Worm (Caenorhabditis elegans): Measurements from ENCODE around the gene pho-13.

pho-13 gene

ce11 chrII:8845932-8846331, 39.1 kb upstream of the pho-13 start:
- TF ChIP-seq aly-1 (tag; optimal IDR thresholded peaks at IDR 0.05) (no peak), B0310.2 (tag; optimal IDR thresholded peaks at IDR 0.05) (no peak)

- TF ChIP-seq F13C5.2 (tag; optimal IDR thresholded peaks at IDR 0.05) (no peak), tbx-37 (GFP tag; conservative IDR thresholded peaks at IDR 0.05) (no peak), tbx-11 (GFP tag; IDR thresholded peaks at IDR 0.05) (no peak), flt-1 (GFP tag; IDR thresholded peaks at IDR 0.05) (no peak), aly-1 (tag; optimal IDR thresholded peaks at IDR 0.05) (no peak), sea-1 (GFP tag; conservative IDR thresholded peaks at IDR 0.05) (no peak), hmbx-1 (tag; optimal IDR thresholded peaks at IDR 0.05) (no peak)
These were observed 38.5 kb upstream of the pho-13 start, which contains the start of gene agxt-1 for ce11 chrII:8845298-8845697. Gene agxt-1 (plus strand): TSS chrII:8845598.

ce11 chrII:8844465-8845126, 37.8 kb upstream of the pho-13 start, which contains the start of gene F46C5.6:
Gene F46C5.6 (minus strand): TSS chrII:8844515.
- no peak for TF ChIP-seq ceh-13 (GFP tag; optimal IDR thresholded peaks at IDR 0.05)
- TF ChIP-seq flt-1 (GFP tag; IDR thresholded peaks at IDR 0.05) = no peak
- no peak for TF ChIP-seq ets-7 (tag; optimal IDR thresholded peaks at IDR 0.05)
- TF ChIP-seq hnd-1 (tag; optimal IDR thresholded peaks at IDR 0.05) = no peak
- no peak for TF ChIP-seq tra-4 (tag; optimal IDR thresholded peaks at IDR 0.05)
- no peak for TF ChIP-seq scrt-1 (GFP tag; IDR thresholded peaks at IDR 0.05)
- TF ChIP-seq tbx-11 (GFP tag; IDR thresholded peaks at IDR 0.05) = no peak
- no peak for TF ChIP-seq aly-1 (tag; optimal IDR thresholded peaks at IDR 0.05)

- TF ChIP-seq ets-7 (tag; optimal IDR thresholded peaks at IDR 0.05) (no peak), ceh-13 (GFP tag; optimal IDR thresholded peaks at IDR 0.05) (no peak), tra-4 (tag; optimal IDR thresholded peaks at IDR 0.05) (no peak), tbx-37 (GFP tag; conservative IDR thresholded peaks at IDR 0.05) (no peak), hnd-1 (tag; optimal IDR thresholded peaks at IDR 0.05) (no peak), sea-1 (GFP tag; conservative IDR thresholded peaks at IDR 0.05) (no peak)
These were observed 32.2 kb upstream of the pho-13 start, which contains the start of gene F46C5.7 for ce11 chrII:8839025-8839424. Gene F46C5.7 (plus strand): TSS chrII:8839325.

- TF ChIP-seq hmg-4 (GFP tag; optimal IDR thresholded peaks at IDR 0.05) (no peak), ceh-13 (GFP tag; optimal IDR thresholded peaks at IDR 0.05) (no peak), hmbx-1 (tag; optimal IDR thresholded peaks at IDR 0.05) (no peak), pes-1 (GFP tag; IDR thresholded peaks at IDR 0.05) (no peak), tra-4 (tag; optimal IDR thresholded peaks at IDR 0.05) (no peak), hnd-1 (tag; optimal IDR thresholded peaks at IDR 0.05) (no peak), F13C5.2 (tag; optimal IDR thresholded peaks at IDR 0.05) (no peak), ama-1 (optimal IDR thresholded peaks at IDR 0.05) (no peak), aly-1 (tag; optimal IDR thresholded peaks at IDR 0.05) (no peak), sea-1 (GFP tag; conservative IDR thresholded peaks at IDR 0.05) (no peak), ceh-36 (tag; optimal IDR thresholded peaks at IDR 0.05) (no peak), ets-7 (tag; optimal IDR thresholded peaks at IDR 0.05) (no peak), scrt-1 (GFP tag; IDR thresholded peaks at IDR 0.05) (no peak), tbx-37 (GFP tag; conservative IDR thresholded peaks at IDR 0.05) (no peak), tbx-11 (GFP tag; IDR thresholded peaks at IDR 0.05) (no peak)
These were observed 29.0 kb upstream of the pho-13 start, which contains the start of gene F46C5.4 for ce11 chrII:8835857-8836256. Gene F46C5.4 (plus strand): TSS chrII:8836078.

DNA sequence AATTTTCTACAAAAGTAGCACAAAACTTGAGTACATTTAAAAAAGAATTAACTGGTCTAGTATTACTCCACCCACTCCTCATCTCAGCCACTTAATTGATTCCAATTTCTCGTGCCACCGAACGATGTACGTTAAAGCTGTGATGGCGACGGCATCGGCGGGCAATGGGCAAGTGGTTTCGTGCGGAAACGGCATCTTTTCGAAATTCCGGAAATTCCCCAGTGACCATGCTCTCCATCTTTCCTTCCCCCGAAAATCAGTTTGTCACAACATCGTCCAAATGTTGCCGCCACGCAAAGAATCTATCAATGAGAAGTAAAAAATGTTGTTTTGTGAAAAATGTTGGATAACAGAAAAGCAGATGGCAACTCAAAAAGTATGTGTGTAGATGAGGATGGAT, 26.1 kb upstream of the pho-13 start:
- TF ChIP-seq pes-1 (GFP tag; IDR thresholded peaks at IDR 0.05) = no peak
- TF ChIP-seq ceh-13 (GFP tag; optimal IDR thresholded peaks at IDR 0.05) = no peak
- TF ChIP-seq tra-4 (tag; optimal IDR thresholded peaks at IDR 0.05) = no peak
- no peak for TF ChIP-seq hmbx-1 (tag; optimal IDR thresholded peaks at IDR 0.05)
- TF ChIP-seq sea-1 (GFP tag; conservative IDR thresholded peaks at IDR 0.05) = no peak
- no peak for TF ChIP-seq tbx-11 (GFP tag; IDR thresholded peaks at IDR 0.05)
- TF ChIP-seq hmg-4 (GFP tag; optimal IDR thresholded peaks at IDR 0.05) = no peak
- TF ChIP-seq hnd-1 (tag; optimal IDR thresholded peaks at IDR 0.05) = no peak
- no peak for TF ChIP-seq scrt-1 (GFP tag; IDR thresholded peaks at IDR 0.05)
- no peak for TF ChIP-seq B0310.2 (tag; optimal IDR thresholded peaks at IDR 0.05)
- no peak for TF ChIP-seq ceh-36 (tag; optimal IDR thresholded peaks at IDR 0.05)
- TF ChIP-seq flt-1 (GFP tag; IDR thresholded peaks at IDR 0.05) = no peak
- TF ChIP-seq tbx-37 (GFP tag; conservative IDR thresholded peaks at IDR 0.05) = no peak
- no peak for TF ChIP-seq ama-1 (optimal IDR thresholded peaks at IDR 0.05)
- no peak for TF ChIP-seq F13C5.2 (tag; optimal IDR thresholded peaks at IDR 0.05)
- no peak for TF ChIP-seq ets-7 (tag; optimal IDR thresholded peaks at IDR 0.05)
- TF ChIP-seq aly-1 (tag; optimal IDR thresholded peaks at IDR 0.05) = no peak

DNA sequence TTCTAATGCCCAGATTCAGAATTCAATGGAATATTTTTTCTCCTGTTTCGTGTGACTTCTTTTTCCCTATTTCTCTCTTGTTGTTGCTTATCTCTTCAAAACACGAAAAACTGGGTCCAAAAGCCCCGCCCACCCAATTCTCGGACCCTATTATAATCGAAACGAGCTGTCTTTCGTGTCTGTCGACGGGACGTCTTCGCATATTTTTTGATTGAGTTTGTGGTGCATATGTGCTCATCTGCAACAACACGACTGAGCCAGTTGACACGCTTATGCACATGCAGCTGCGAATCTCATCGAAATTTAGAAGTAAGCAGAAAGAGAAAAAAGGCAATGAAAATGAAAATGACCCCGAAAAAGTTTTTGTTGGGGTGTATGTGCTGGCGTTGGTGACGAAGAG, 24.1 kb upstream of the pho-13 start:
- TF ChIP-seq sea-1 (GFP tag; conservative IDR thresholded peaks at IDR 0.05) = no peak
- no peak for TF ChIP-seq tbx-11 (GFP tag; IDR thresholded peaks at IDR 0.05)
- TF ChIP-seq ceh-36 (tag; optimal IDR thresholded peaks at IDR 0.05) = no peak

DNA sequence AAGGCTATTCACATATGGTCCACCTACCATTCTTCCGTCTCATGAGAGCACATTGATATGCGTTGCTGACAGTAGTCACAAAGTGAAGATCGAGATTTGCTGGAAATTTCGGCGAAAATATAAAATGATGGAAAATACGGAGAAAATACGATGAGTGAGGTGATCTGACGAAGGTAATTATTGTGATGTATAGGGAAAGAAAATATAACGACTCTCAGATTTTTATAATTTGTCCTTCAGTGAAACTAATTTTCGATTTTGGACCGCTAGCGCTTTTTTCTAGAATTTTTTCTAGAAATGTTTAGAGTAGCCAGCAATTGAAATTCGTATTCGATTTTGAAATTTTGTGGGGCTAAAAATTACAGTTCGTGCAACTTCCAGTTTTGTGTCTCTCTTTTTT, 22.4 kb upstream of the pho-13 start, which contains the start of gene F46C5.2:
TSS of gene F46C5.2 (minus strand) at position 101 of the 400 bp plus-strand sequence.
- no peak for TF ChIP-seq ceh-36 (tag; optimal IDR thresholded peaks at IDR 0.05)
- TF ChIP-seq tra-4 (tag; optimal IDR thresholded peaks at IDR 0.05) = no peak
- no peak for TF ChIP-seq hnd-1 (tag; optimal IDR thresholded peaks at IDR 0.05)
- no peak for TF ChIP-seq sea-1 (GFP tag; conservative IDR thresholded peaks at IDR 0.05)
- TF ChIP-seq ceh-13 (GFP tag; optimal IDR thresholded peaks at IDR 0.05) = no peak
- TF ChIP-seq tbx-37 (GFP tag; conservative IDR thresholded peaks at IDR 0.05) = no peak
- no peak for TF ChIP-seq pes-1 (GFP tag; IDR thresholded peaks at IDR 0.05)
- TF ChIP-seq tbx-11 (GFP tag; IDR thresholded peaks at IDR 0.05) = no peak
- no peak for TF ChIP-seq hmbx-1 (tag; optimal IDR thresholded peaks at IDR 0.05)
- no peak for TF ChIP-seq aly-1 (tag; optimal IDR thresholded peaks at IDR 0.05)
- no peak for TF ChIP-seq ets-7 (tag; optimal IDR thresholded peaks at IDR 0.05)
- TF ChIP-seq F13C5.2 (tag; optimal IDR thresholded peaks at IDR 0.05) = no peak
- no peak for TF ChIP-seq hmg-4 (GFP tag; optimal IDR thresholded peaks at IDR 0.05)
- no peak for TF ChIP-seq scrt-1 (GFP tag; IDR thresholded peaks at IDR 0.05)
- TF ChIP-seq ama-1 (optimal IDR thresholded peaks at IDR 0.05) = no peak
- TF ChIP-seq flt-1 (GFP tag; IDR thresholded peaks at IDR 0.05) = no peak
- no peak for TF ChIP-seq B0310.2 (tag; optimal IDR thresholded peaks at IDR 0.05)

Data from whole organism, early embryonic.